Fruit fly (Drosophila melanogaster) whole organism, pupa: ENCODE data around the gene Prx2.

ENCODE experiments used
- CG10348 ChIP-seq: fragments of 200-800 bp; sonication (Bioruptor generic); IDR thresholded peaks from 2 replicates; pipeline ENCODE4 v1.3.6; 2022; ENCODE audit warnings: missing biosample characterization, missing genetic modification characterization
- CG12605 ChIP-seq: fragments of 200-800 bp; sonication (Bioruptor generic); IDR thresholded peaks from 2 replicates; pipeline ENCODE4 v1.3.6; 2022; ENCODE audit warnings: missing biosample characterization, missing genetic modification characterization
- CG13204 ChIP-seq: fragments of 200-800 bp; sonication (Bioruptor generic); optimal IDR thresholded peaks from 2 replicates; lab custom pipeline; 2018; ENCODE audit warnings: missing biosample characterization, mild to moderate bottlenecking, missing genetic modification characterization, moderate library complexity
- CG15710 ChIP-seq: fragments of 200-800 bp; sonication (Bioruptor generic); optimal IDR thresholded peaks from 2 replicates; lab custom pipeline; 2018; ENCODE audit warnings: missing biosample characterization, mild to moderate bottlenecking, missing genetic modification characterization, moderate library complexity
- CG32121 ChIP-seq: fragments of 200-800 bp; sonication (Bioruptor generic); IDR thresholded peaks from 2 replicates; pipeline ENCODE4 v1.3.6; 2022; ENCODE audit warnings: missing biosample characterization, missing genetic modification characterization
- CG8301 ChIP-seq: fragments of 200-800 bp; sonication (Bioruptor generic); optimal IDR thresholded peaks from 2 replicates; lab custom pipeline; 2018; ENCODE audit warnings: missing biosample characterization, mild to moderate bottlenecking, missing genetic modification characterization
- CG9948 ChIP-seq: fragments of 200-800 bp; sonication (Bioruptor generic); optimal IDR thresholded peaks from 2 replicates; lab custom pipeline; 2018; ENCODE audit warnings: missing biosample characterization, mild to moderate bottlenecking, missing genetic modification characterization, moderate library complexity
- D1 ChIP-seq: fragments of 200-800 bp; sonication (Bioruptor generic); optimal IDR thresholded peaks from 2 replicates; lab custom pipeline; 2018; ENCODE audit warnings: missing biosample characterization, mild to moderate bottlenecking, missing genetic modification characterization, moderate library complexity
- Pif1A ChIP-seq: fragments of 200-800 bp; sonication (Bioruptor generic); optimal IDR thresholded peaks from 3 replicates; lab custom pipeline; 2016; ENCODE audit warnings: missing biosample characterization, missing genetic modification characterization
- Pif1B ChIP-seq: fragments of 200-800 bp; sonication (Bioruptor generic); optimal IDR thresholded peaks from 3 replicates; lab custom pipeline; 2016; ENCODE audit warnings: missing biosample characterization, missing genetic modification characterization
- Snoo ChIP-seq: fragments of 200-800 bp; sonication (Bioruptor generic); optimal IDR thresholded peaks from 3 replicates; lab custom pipeline; 2017; ENCODE audit warnings: missing biosample characterization, mild to moderate bottlenecking, missing genetic modification characterization, inconsistent platforms
- gl ChIP-seq: fragments of 200-800 bp; sonication (Bioruptor generic); optimal IDR thresholded peaks from 2 replicates; lab custom pipeline; 2018; ENCODE audit warnings: missing biosample characterization, mild to moderate bottlenecking, missing genetic modification characterization

DNA sequence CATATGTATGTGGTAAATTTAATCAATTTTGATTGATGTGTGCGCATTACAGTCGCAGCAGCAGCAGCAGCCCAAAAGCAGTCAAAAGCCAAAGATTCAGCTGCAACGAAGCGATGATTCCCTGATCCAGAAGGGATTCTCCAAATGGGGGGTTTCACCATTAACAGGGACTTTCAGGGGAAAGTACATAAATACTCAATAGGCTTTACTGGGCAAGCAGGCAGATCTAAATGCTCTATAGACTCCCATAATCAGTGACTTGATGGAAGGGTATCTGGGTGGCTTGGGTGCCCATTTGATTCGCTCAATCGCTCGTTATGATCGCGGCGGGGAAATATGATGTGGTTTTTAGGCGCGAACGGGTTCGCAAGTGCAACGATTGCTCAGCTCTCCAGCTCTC is 4.3 kb upstream of the Prx2 start:
- TF ChIP-seq Pif1A (no peak), CG10348 (no peak), CG9948 (tag; lab: Kevin White, UChicago) (no peak), D1 (tag; lab: Kevin White, UChicago) (no peak), CG15710 (no peak), gl (tag; lab: Kevin White, UChicago) (no peak), CG13204 (GFP tag; lab: Kevin White, UChicago) (no peak), CG32121 (GFP tag; lab: Robert Waterston, UW) (no peak), Snoo (tag; lab: Kevin White, UChicago) (no peak), CG12605 (no peak), Pif1B (GFP tag; lab: Kevin White, UChicago) (no peak), CG8301 (no peak)
